Worm (Caenorhabditis elegans): ENCODE data around the gene nac-2.

ce11 chrIII:9084329-9084728 is 41.2 kb upstream of the nac-2 start:
- TF ChIP-seq aly-2 (tag; optimal IDR thresholded peaks at IDR 0.05): no peak
- TF ChIP-seq skn-1 (tag; optimal IDR thresholded peaks at IDR 0.05): no peak
- no peak for TF ChIP-seq tag-97 (GFP tag; IDR thresholded peaks at IDR 0.05)
- no peak for TF ChIP-seq lin-15B (tag; optimal IDR thresholded peaks at IDR 0.05)
- TF ChIP-seq nhr-10 (tag; optimal IDR thresholded peaks at IDR 0.05): no peak
- TF ChIP-seq daf-8 (GFP tag; IDR thresholded peaks at IDR 0.05): no peak
- TF ChIP-seq pha-4 (GFP tag; IDR thresholded peaks at IDR 0.05): no peak
- TF ChIP-seq pha-4 (tag; optimal IDR thresholded peaks at IDR 0.05): no peak
- no peak for TF ChIP-seq set-16 (GFP tag; IDR thresholded peaks at IDR 0.05)
- TF ChIP-seq ceh-20 (GFP tag; IDR thresholded peaks at IDR 0.05): no peak
- TF ChIP-seq zip-2 (tag; optimal IDR thresholded peaks at IDR 0.05): no peak
- no peak for TF ChIP-seq nhr-28 (tag; optimal IDR thresholded peaks at IDR 0.05)
- TF ChIP-seq pqm-1 (tag; optimal IDR thresholded peaks at IDR 0.05): no peak
- no peak for TF ChIP-seq lin-13 (GFP tag; optimal IDR thresholded peaks at IDR 0.05)
